Worm (Caenorhabditis elegans) whole organism, L1 larva: ENCODE measurements around the gene C09G9.3.

ENCODE experiments used
- C04F5.9 ChIP-seq: sonication (generic microtip); optimal IDR thresholded peaks from 2 replicates; lab custom pipeline; 2016; ENCODE audit warnings: missing genetic modification characterization, missing compliant biosample characterization
- C16A3.4 ChIP-seq: fragments of 150-350 bp; optimal IDR thresholded peaks from 2 replicates; lab custom pipeline; 2014; ENCODE audit warnings: missing biosample characterization, missing genetic modification characterization
- C34B4.2 ChIP-seq: sonication (generic microtip); optimal IDR thresholded peaks from 2 replicates; lab custom pipeline; 2017; ENCODE audit warnings: mild to moderate bottlenecking, missing genetic modification characterization, missing compliant biosample characterization
- blmp-1 ChIP-seq: fragments of 150-350 bp; optimal IDR thresholded peaks from 2 replicates; lab custom pipeline; 2014; ENCODE audit warnings: missing biosample characterization, missing genetic modification characterization
- dsc-1 ChIP-seq: sonication (generic microtip); optimal IDR thresholded peaks from 2 replicates; lab custom pipeline; 2016; ENCODE audit warnings: mild to moderate bottlenecking, missing genetic modification characterization, missing compliant biosample characterization
- efl-1 ChIP-seq, 4 experiments: fragments of 150-350 bp; optimal IDR thresholded peaks in 3 of 4; peaks in 1 of 4; 1 replicate in 1 of 4; 2 replicates in 3 of 4; lab custom pipeline; 2014; ENCODE audit warnings: missing biosample characterization in 2 of 4, missing genetic modification characterization in 2 of 4, missing genetic modification reagents in 2 of 4
- egl-13 ChIP-seq: sonication (generic microtip); optimal IDR thresholded peaks from 2 replicates; lab custom pipeline; 2016; ENCODE audit warnings: missing genotype, missing genetic modification reagents, missing genetic modification characterization, missing compliant biosample characterization
- egl-27 ChIP-seq, 2 experiments: fragments of 150-350 bp in 1 of 2; sonication (generic microtip); optimal IDR thresholded peaks; 3 replicates each; lab custom pipeline; 2017 to 2018; ENCODE audit warnings: missing biosample characterization in 2 of 2, missing genetic modification characterization in 2 of 2, missing genetic modification reagents in 2 of 2
- elt-2 ChIP-seq: sonication (generic microtip); optimal IDR thresholded peaks from 2 replicates; lab custom pipeline; 2016; ENCODE audit warnings: missing genetic modification characterization, mild to moderate bottlenecking, inconsistent platforms, missing compliant biosample characterization, missing genetic modification reagents
- elt-3 ChIP-seq, 6 experiments: fragments of 150-350 bp in 1 of 6; sonication (generic microtip); optimal IDR thresholded peaks; 2 replicates each; lab custom pipeline; 2017 to 2018; ENCODE audit warnings: missing biosample characterization in 6 of 6, missing genetic modification characterization in 6 of 6, inconsistent platforms in 1 of 6
- ets-5 ChIP-seq: fragments of 200-800 bp; sonication (Bioruptor generic); IDR thresholded peaks from 2 replicates; pipeline ENCODE4 v1.3.6; 2022; ENCODE audit warnings: missing genetic modification characterization, missing compliant biosample characterization
- fkh-4 ChIP-seq: sonication (generic microtip); optimal IDR thresholded peaks from 2 replicates; lab custom pipeline; 2016; ENCODE audit warnings: missing compliant biosample characterization, missing genetic modification characterization, borderline replicate concordance
- fos-1 ChIP-seq: fragments of 150-350 bp; optimal IDR thresholded peaks from 2 replicates; lab custom pipeline; 2014; ENCODE audit warnings: missing biosample characterization, missing genetic modification characterization
- hlh-17 ChIP-seq: fragments of 200-800 bp; sonication (Bioruptor generic); optimal IDR thresholded peaks from 2 replicates; lab custom pipeline; 2018; ENCODE audit warnings: missing genetic modification characterization, mild to moderate bottlenecking, missing compliant biosample characterization, moderate library complexity, borderline replicate concordance
- irx-1 ChIP-seq: sonication (generic microtip); optimal IDR thresholded peaks from 2 replicates; lab custom pipeline; 2016; ENCODE audit warnings: missing genetic modification characterization, missing compliant biosample characterization
- jun-1 ChIP-seq: fragments of 150-350 bp; optimal IDR thresholded peaks from 2 replicates; lab custom pipeline; 2014; ENCODE audit warnings: missing biosample characterization, missing genetic modification reagents, missing genetic modification characterization
- lin-13 ChIP-seq: fragments of 150-350 bp; optimal IDR thresholded peaks from 2 replicates; lab custom pipeline; 2014; ENCODE audit warnings: missing biosample characterization, missing genetic modification reagents, missing genetic modification characterization
- lin-14 ChIP-seq: fragments of 200-800 bp; sonication (Bioruptor generic); optimal IDR thresholded peaks from 2 replicates; lab custom pipeline; 2018; ENCODE audit warnings: mild to moderate bottlenecking, missing genetic modification characterization, moderate library complexity, missing compliant biosample characterization
- lin-15B ChIP-seq: fragments of 150-350 bp; sonication (generic microtip); optimal IDR thresholded peaks from 3 replicates; lab custom pipeline; 2014; ENCODE audit warnings: missing biosample characterization, missing genetic modification characterization
- lin-39 ChIP-seq: fragments of 150-350 bp; optimal IDR thresholded peaks from 2 replicates; lab custom pipeline; 2014; ENCODE audit warnings: missing biosample characterization, missing genetic modification reagents, missing genetic modification characterization
- mef-2 ChIP-seq: fragments of 150-350 bp; optimal IDR thresholded peaks from 2 replicates; lab custom pipeline; 2014; ENCODE audit warnings: missing biosample characterization, missing genetic modification characterization
- nhr-12 ChIP-seq: sonication (generic microtip); optimal IDR thresholded peaks from 2 replicates; lab custom pipeline; 2017; ENCODE audit warnings: missing biosample characterization, missing genetic modification characterization
- nhr-19 ChIP-seq: fragments of 200-800 bp; sonication (Bioruptor generic); conservative IDR thresholded peaks from 2 replicates; pipeline ENCODE4 v1.3.6; 2022; ENCODE audit warnings: missing genetic modification characterization, missing compliant biosample characterization
- nhr-47 ChIP-seq: sonication (generic microtip); optimal IDR thresholded peaks from 2 replicates; lab custom pipeline; 2016; ENCODE audit warnings: mild to moderate bottlenecking, missing genetic modification characterization, moderate library complexity, missing compliant biosample characterization
- nhr-71 ChIP-seq: sonication (generic microtip); optimal IDR thresholded peaks from 2 replicates; lab custom pipeline; 2016; ENCODE audit warnings: mild to moderate bottlenecking, missing genetic modification characterization, moderate library complexity, missing compliant biosample characterization
- nhr-77 ChIP-seq: fragments of 150-350 bp; optimal IDR thresholded peaks from 2 replicates; lab custom pipeline; 2014; ENCODE audit warnings: missing biosample characterization, missing genetic modification characterization
- nhr-85 ChIP-seq: sonication (generic microtip); peaks from one replicate; lab custom pipeline; 2016; ENCODE audit warnings: missing genetic modification characterization, inconsistent platforms, missing compliant biosample characterization
- pax-3 ChIP-seq: fragments of 200-800 bp; sonication (Bioruptor generic); optimal IDR thresholded peaks from 2 replicates; lab custom pipeline; 2018; ENCODE audit warnings: mild to moderate bottlenecking, missing genetic modification characterization, moderate library complexity, missing compliant biosample characterization
- skn-1 ChIP-seq: fragments of 150-350 bp; optimal IDR thresholded peaks from 2 replicates; lab custom pipeline; 2014; ENCODE audit warnings: missing biosample characterization, missing genetic modification characterization
- sup-37 ChIP-seq: fragments of 200-800 bp; sonication (Bioruptor generic); optimal IDR thresholded peaks from 2 replicates; lab custom pipeline; 2018; ENCODE audit warnings: mild to moderate bottlenecking, missing genetic modification characterization, missing compliant biosample characterization
- tbx-2 ChIP-seq: sonication (generic microtip); optimal IDR thresholded peaks from 2 replicates; lab custom pipeline; 2016; ENCODE audit warnings: missing genetic modification characterization, missing compliant biosample characterization
- unc-62 ChIP-seq: fragments of 150-350 bp; optimal IDR thresholded peaks from 2 replicates; lab custom pipeline; 2014; ENCODE audit warnings: missing biosample characterization, missing genetic modification reagents, missing genetic modification characterization
- unc-86 ChIP-seq: sonication (generic microtip); optimal IDR thresholded peaks from 2 replicates; lab custom pipeline; 2016; ENCODE audit warnings: missing genetic modification characterization, missing compliant biosample characterization
- unc-98 ChIP-seq: fragments of 200-800 bp; sonication (Bioruptor generic); IDR thresholded peaks from 2 replicates; pipeline ENCODE4 v1.3.6; 2022; ENCODE audit warnings: missing genetic modification characterization, missing compliant biosample characterization
- vab-15 ChIP-seq: sonication (generic microtip); optimal IDR thresholded peaks from 2 replicates; lab custom pipeline; 2017; ENCODE audit warnings: missing genotype, mild to moderate bottlenecking, missing genetic modification characterization, missing compliant biosample characterization
- zag-1 ChIP-seq: fragments of 150-350 bp; optimal IDR thresholded peaks from 2 replicates; lab custom pipeline; 2014; ENCODE audit warnings: missing biosample characterization, missing genetic modification characterization
- ztf-4 ChIP-seq: fragments of 150-350 bp; optimal IDR thresholded peaks from 2 replicates; lab custom pipeline; 2014; ENCODE audit warnings: missing biosample characterization, missing genetic modification characterization

The C09G9.3 gene

ce11 chrIV:8848983-8849382 lies 23.9 kb downstream of the C09G9.3 start:
- TF ChIP-seq irx-1 (tag; lab: Kevin White, UChicago) (no peak), unc-62 (no peak), efl-1 (optimal IDR thresholded peaks at IDR 0.05; lab: Kevin White, UChicago) (no peak), efl-1 (GFP tag; optimal IDR thresholded peaks at IDR 0.05 in 1 of 2; lab: Kevin White, UChicago) (peak in 1 of 2 experiments; percentile 56)
- TF ChIP-seq, all 84 proteins: peak for 1

ce11 chrIV:8847918-8848317 lies 24.9 kb downstream of the C09G9.3 start, which contains the start of gene col-118:
Gene col-118, plus strand, starts transcription at chrIV:8848218.
- TF ChIP-seq C04F5.9 (tag; lab: Kevin White, UChicago) (no peak), elt-2 (tag; lab: Kevin White, UChicago) (no peak), fkh-4 (tag; lab: Kevin White, UChicago) (no peak), C16A3.4 (tag; lab: Kevin White, UChicago) (no peak), lin-39 (no peak), ztf-4 (tag; lab: Kevin White, UChicago) (no peak), sup-37 (GFP tag; lab: Kevin White, UChicago) (no peak), tbx-2 (no peak), lin-13 (no peak), nhr-71 (tag; lab: Kevin White, UChicago) (no peak), nhr-19 (no peak), lin-15B (tag; lab: Kevin White, UChicago) (no peak), nhr-47 (tag; lab: Kevin White, UChicago) (no peak), lin-14 (GFP tag; lab: Kevin White, UChicago) (no peak), fos-1 (tag; lab: Kevin White, UChicago) (no peak), nhr-12 (tag; lab: Kevin White, UChicago) (no peak), hlh-17 (GFP tag; lab: Kevin White, UChicago) (no peak), elt-3 (tag; optimal IDR thresholded peaks at IDR 0.05; lab: Kevin White, UChicago) (no peak), ets-5 (no peak)

- no peak for TF ChIP-seq lin-13
- TF ChIP-seq fkh-4 (tag; lab: Kevin White, UChicago): no peak
- TF ChIP-seq efl-1 (optimal IDR thresholded peaks at IDR 0.05; lab: Kevin White, UChicago): no peak
- peak in 1 of 2 experiments; percentile 50 for TF ChIP-seq efl-1 (GFP tag; optimal IDR thresholded peaks at IDR 0.05 in 1 of 2; lab: Kevin White, UChicago)
- no peak for TF ChIP-seq egl-13 (tag; lab: Kevin White, UChicago)
- no peak for TF ChIP-seq mef-2 (tag; lab: Kevin White, UChicago)
- no peak for TF ChIP-seq skn-1 (tag; lab: Kevin White, UChicago)
- TF ChIP-seq C34B4.2: no peak
- peak; percentile 68 for TF ChIP-seq elt-2 (tag; lab: Kevin White, UChicago)
- TF ChIP-seq nhr-85 (tag; lab: Kevin White, UChicago): no peak
- no peak for TF ChIP-seq nhr-77 (tag; lab: Kevin White, UChicago)
- no peak for TF ChIP-seq unc-98
- TF ChIP-seq jun-1 (tag; lab: Kevin White, UChicago): no peak
- no peak for TF ChIP-seq zag-1
- TF ChIP-seq blmp-1 (tag; lab: Kevin White, UChicago): no peak
- no peak for TF ChIP-seq nhr-19
- TF ChIP-seq unc-86: no peak
- TF ChIP-seq egl-27 (tag; optimal IDR thresholded peaks at IDR 0.05; lab: Kevin White, UChicago): no peak
These were observed 26.9 kb downstream of the C09G9.3 start for ce11 chrIV:8845922-8846321.

- TF ChIP-seq efl-1 (optimal IDR thresholded peaks at IDR 0.05; lab: Kevin White, UChicago) (no peak), efl-1 (GFP tag; optimal IDR thresholded peaks at IDR 0.05 in 1 of 2; lab: Kevin White, UChicago) (peak in 1 of 2 experiments; percentile 11), lin-15B (tag; lab: Kevin White, UChicago) (no peak), pax-3 (tag; lab: Kevin White, UChicago) (no peak), vab-15 (tag; lab: Kevin White, UChicago) (no peak), dsc-1 (peak; percentile 1)
- TF ChIP-seq, all 84 proteins: peak for 2
These were observed 28.4 kb downstream of the C09G9.3 start, which contains the start of gene T11B7.2 for ce11 chrIV:8844457-8844856. Gene T11B7.2, minus strand, starts transcription at chrIV:8844557.
